Fruit fly (Drosophila melanogaster): ENCODE data around the gene CG7131.

- TF ChIP-seq usp (GFP tag; optimal IDR thresholded peaks at IDR 0.05): no peak
- no peak for TF ChIP-seq Dfd (GFP tag; optimal IDR thresholded peaks at IDR 0.05)
- TF ChIP-seq OdsH (GFP tag; optimal IDR thresholded peaks at IDR 0.05): no peak
- TF ChIP-seq psq (GFP tag; optimal IDR thresholded peaks at IDR 0.05): peak; percentile 41
- no peak for TF ChIP-seq lola (GFP tag; optimal IDR thresholded peaks at IDR 0.05)
- no peak for TF ChIP-seq Hnf4 (GFP tag; optimal IDR thresholded peaks at IDR 0.05)
Observed at dm6 chr3R:18310766-18311367, 22.3 kb upstream of the CG7131 start.

All from whole organism, wandering third instar larva.